Fruit fly (Drosophila melanogaster) whole organism, embryonic: ENCODE measurements around the gene CG17190.
A peak's percentile ranks its signal among the peaks of the same experiment; 100 is the strongest.

Source experiments
- CG1024 ChIP-seq: fragments of 200-800 bp; sonication (Bioruptor generic); IDR thresholded peaks from 2 replicates; pipeline ENCODE4 v1.3.6; 2022; ENCODE audit warnings: missing biosample characterization, missing genetic modification characterization
- CG10274 ChIP-seq: fragments of 200-800 bp; sonication (Bioruptor generic); optimal IDR thresholded peaks from 3 replicates; lab custom pipeline; 2017; ENCODE audit warnings: missing biosample characterization, mild to moderate bottlenecking, missing genetic modification characterization
- CG11504 ChIP-seq: fragments of 200-800 bp; sonication (Bioruptor generic); optimal IDR thresholded peaks from 3 replicates; lab custom pipeline; 2019; ENCODE audit warnings: missing biosample characterization, mild to moderate bottlenecking, missing genetic modification characterization, moderate library complexity
- CG16813 ChIP-seq: fragments of 200-800 bp; sonication (Bioruptor generic); IDR thresholded peaks from 3 replicates; pipeline ENCODE4 v1.3.6; 2022; ENCODE audit warnings: missing biosample characterization, missing genetic modification characterization; ENCODE audit not compliant: partially characterized antibody
- CG16863 ChIP-seq: fragments of 200-800 bp; sonication (Bioruptor generic); optimal IDR thresholded peaks from 3 replicates; lab custom pipeline; 2016; ENCODE audit warnings: missing biosample characterization, missing genetic modification characterization
- CG17385 ChIP-seq: fragments of 200-800 bp; sonication (Bioruptor generic); optimal IDR thresholded peaks from 3 replicates; lab custom pipeline; 2018; ENCODE audit warnings: missing biosample characterization, mild to moderate bottlenecking, missing genetic modification characterization
- CG17802 ChIP-seq: fragments of 200-800 bp; sonication (Bioruptor generic); optimal IDR thresholded peaks from 2 replicates; lab custom pipeline; 2018; ENCODE audit warnings: missing biosample characterization, mild to moderate bottlenecking, missing genetic modification characterization, moderate library complexity
- CG18011 ChIP-seq: fragments of 200-800 bp; sonication (Bioruptor generic); optimal IDR thresholded peaks from 2 replicates; lab custom pipeline; 2017; ENCODE audit warnings: missing biosample characterization, missing genetic modification characterization, mild to moderate bottlenecking, moderate library complexity, missing genotype
- CG1832 ChIP-seq: fragments of 200-800 bp; sonication (Bioruptor generic); optimal IDR thresholded peaks from 2 replicates; lab custom pipeline; 2017; ENCODE audit warnings: missing biosample characterization, mild to moderate bottlenecking, missing genetic modification characterization, inconsistent platforms
- CG2202 ChIP-seq: fragments of 200-800 bp; sonication (Bioruptor generic); optimal IDR thresholded peaks from 2 replicates; lab custom pipeline; 2018; ENCODE audit warnings: missing biosample characterization, mild to moderate bottlenecking, missing genetic modification characterization
- CG2875 ChIP-seq: fragments of 200-800 bp; sonication (Bioruptor generic); optimal IDR thresholded peaks from 2 replicates; lab custom pipeline; 2017; ENCODE audit warnings: missing biosample characterization, mild to moderate bottlenecking, missing genetic modification characterization, missing genetic modification reagents
- CG33557 ChIP-seq: fragments of 200-800 bp; sonication (Bioruptor generic); optimal IDR thresholded peaks from 2 replicates; lab custom pipeline; 2019; ENCODE audit warnings: missing biosample characterization, mild to moderate bottlenecking, missing genetic modification characterization, moderate library complexity
- CG3847 ChIP-seq: fragments of 200-800 bp; sonication (Bioruptor generic); IDR thresholded peaks from 2 replicates; pipeline ENCODE4 v1.3.6; 2022; ENCODE audit warnings: missing biosample characterization, missing genetic modification characterization
- CG4360 ChIP-seq: fragments of 200-800 bp; sonication (Bioruptor generic); IDR thresholded peaks from 2 replicates; pipeline ENCODE4 v1.3.6; 2022; ENCODE audit warnings: missing biosample characterization, missing genetic modification characterization
- CG6683 ChIP-seq: fragments of 200-800 bp; sonication (Bioruptor generic); optimal IDR thresholded peaks from 2 replicates; lab custom pipeline; 2017; ENCODE audit warnings: missing biosample characterization, mild to moderate bottlenecking, missing genetic modification characterization, missing genetic modification reagents
- CG6813 ChIP-seq: fragments of 200-800 bp; sonication (Bioruptor generic); optimal IDR thresholded peaks from 2 replicates; lab custom pipeline; 2017; ENCODE audit warnings: missing biosample characterization, missing genetic modification characterization, mild to moderate bottlenecking, moderate library complexity, missing genetic modification reagents
- CG8388 ChIP-seq: fragments of 200-800 bp; sonication (Bioruptor generic); optimal IDR thresholded peaks from 2 replicates; lab custom pipeline; 2019; ENCODE audit warnings: missing biosample characterization, mild to moderate bottlenecking, missing genetic modification characterization, moderate library complexity
- CkIIα-i1 ChIP-seq: fragments of 200-800 bp; sonication (Bioruptor generic); IDR thresholded peaks from 2 replicates; pipeline ENCODE4 v1.3.6; 2022; ENCODE audit warnings: missing biosample characterization, missing genetic modification characterization
- D ChIP-seq, 2 experiments: fragments of 200-800 bp in 1 of 2; fragments of >200 bp in 1 of 2; sonication (Bioruptor generic) in 1 of 2; optimal IDR thresholded peaks; 2 replicates in 1 of 2; 3 replicates in 1 of 2; lab custom pipeline; 2017; ENCODE audit warnings: mild to moderate bottlenecking in 1 of 2, missing biosample characterization in 1 of 2, missing genetic modification characterization in 1 of 2, missing genetic modification reagents in 1 of 2
- Eip74EF ChIP-seq, 2 experiments: fragments of 200-800 bp in 1 of 2; fragments of >200 bp in 1 of 2; sonication (Bioruptor generic) in 1 of 2; optimal IDR thresholded peaks; 2 replicates each; lab custom pipeline; 2017 to 2019; ENCODE audit warnings: missing biosample characterization in 2 of 2, missing genetic modification characterization in 2 of 2, mild to moderate bottlenecking in 1 of 2, moderate library complexity in 1 of 2
- Elba2 ChIP-seq: fragments of 200-800 bp; sonication (Bioruptor generic); optimal IDR thresholded peaks from 3 replicates; lab custom pipeline; 2016; ENCODE audit warnings: missing biosample characterization, missing genetic modification characterization
- Ets97D ChIP-seq: fragments of 200-800 bp; sonication (Bioruptor generic); optimal IDR thresholded peaks from 3 replicates; lab custom pipeline; 2016; ENCODE audit warnings: missing biosample characterization, missing genetic modification characterization
- Mrtf ChIP-seq: fragments of 200-800 bp; sonication (Bioruptor generic); IDR thresholded peaks from 3 replicates; pipeline ENCODE4 v1.3.6; 2022; ENCODE audit warnings: missing biosample characterization, missing genetic modification characterization
- Neu2 ChIP-seq: fragments of 200-800 bp; sonication (Bioruptor generic); optimal IDR thresholded peaks from 3 replicates; lab custom pipeline; 2016; ENCODE audit warnings: missing biosample characterization, missing genetic modification characterization, borderline replicate concordance
- Pdp1 ChIP-seq, 2 experiments: fragments of 200-800 bp; sonication (Bioruptor generic); optimal IDR thresholded peaks; 3 replicates each; lab custom pipeline; 2016; ENCODE audit warnings: missing biosample characterization in 2 of 2, missing genetic modification characterization in 2 of 2, mild to moderate bottlenecking in 1 of 2, moderate library complexity in 1 of 2
- Rx ChIP-seq: fragments of 200-800 bp; sonication (Bioruptor generic); IDR thresholded peaks from 2 replicates; pipeline ENCODE4 v1.3.6; 2022; ENCODE audit warnings: missing biosample characterization, missing genetic modification characterization
- Sin3A ChIP-seq: fragments of >200 bp; optimal IDR thresholded peaks from 2 replicates; lab custom pipeline; 2018
- Trl ChIP-seq, 3 experiments: fragments of >200 bp in 2 of 3; fragments of 200-800 bp in 1 of 3; sonication (Bioruptor generic) in 1 of 3; optimal IDR thresholded peaks; 2 replicates in 1 of 3; 3 replicates in 2 of 3; lab custom pipeline; 2016 to 2017; ENCODE audit warnings: missing biosample characterization in 1 of 3, missing genetic modification characterization in 1 of 3
- cas ChIP-seq: fragments of 200-800 bp; sonication (Bioruptor generic); IDR thresholded peaks from 2 replicates; pipeline ENCODE4 v1.3.6; 2022; ENCODE audit warnings: missing biosample characterization, missing genetic modification characterization
- disco-r ChIP-seq: fragments of 200-800 bp; sonication (Bioruptor generic); optimal IDR thresholded peaks from 2 replicates; lab custom pipeline; 2016; ENCODE audit warnings: missing biosample characterization, missing genetic modification characterization
- en ChIP-seq: fragments of 200-800 bp; sonication (Bioruptor generic); optimal IDR thresholded peaks from 2 replicates; lab custom pipeline; 2016; ENCODE audit warnings: missing biosample characterization, missing genetic modification characterization
- ftz-f1 ChIP-seq: fragments of 200-800 bp; sonication (Bioruptor generic); optimal IDR thresholded peaks from 2 replicates; lab custom pipeline; 2016; ENCODE audit warnings: missing biosample characterization, missing genetic modification characterization
- gfzf ChIP-seq: fragments of 200-800 bp; sonication (Bioruptor generic); optimal IDR thresholded peaks from 2 replicates; lab custom pipeline; 2016; ENCODE audit warnings: missing biosample characterization, mild to moderate bottlenecking, missing genetic modification characterization, moderate library complexity
- grau ChIP-seq: fragments of 200-800 bp; optimal IDR thresholded peaks from 3 replicates; lab custom pipeline; 2019; ENCODE audit warnings: missing biosample characterization, mild to moderate bottlenecking, missing genetic modification characterization, moderate library complexity
- gro ChIP-seq: fragments of 200-800 bp; sonication (Bioruptor generic); optimal IDR thresholded peaks from 2 replicates; lab custom pipeline; 2016; ENCODE audit warnings: missing biosample characterization, missing genetic modification characterization
- hb ChIP-seq: fragments of 200-800 bp; sonication (Bioruptor generic); IDR thresholded peaks from 3 replicates; pipeline ENCODE4 v1.3.6; 2022; ENCODE audit warnings: missing biosample characterization, missing genetic modification characterization; ENCODE audit not compliant: partially characterized antibody
- her ChIP-seq: fragments of 200-800 bp; sonication (Bioruptor generic); optimal IDR thresholded peaks from 2 replicates; lab custom pipeline; 2016; ENCODE audit warnings: missing biosample characterization, missing genetic modification characterization
- hth ChIP-seq: fragments of >200 bp; optimal IDR thresholded peaks from 2 replicates; lab custom pipeline; 2017; ENCODE audit warnings: inconsistent platforms
- lab ChIP-seq: fragments of 200-800 bp; sonication (Bioruptor generic); optimal IDR thresholded peaks from 3 replicates; lab custom pipeline; 2017; ENCODE audit warnings: missing biosample characterization, missing genetic modification characterization, mild to moderate bottlenecking, moderate library complexity, missing genetic modification reagents
- nmo ChIP-seq: fragments of 200-800 bp; sonication (Bioruptor generic); optimal IDR thresholded peaks from 2 replicates; lab custom pipeline; 2018; ENCODE audit warnings: missing biosample characterization, mild to moderate bottlenecking, missing genetic modification characterization, moderate library complexity
- phol ChIP-seq: fragments of 200-800 bp; sonication (Bioruptor generic); optimal IDR thresholded peaks from 3 replicates; lab custom pipeline; 2018; ENCODE audit warnings: missing biosample characterization, mild to moderate bottlenecking, missing genetic modification characterization, moderate library complexity
- repo ChIP-seq: fragments of 200-800 bp; sonication (Bioruptor generic); optimal IDR thresholded peaks from 2 replicates; lab custom pipeline; 2016; ENCODE audit warnings: missing biosample characterization, missing genetic modification characterization
- scrt ChIP-seq: fragments of 200-800 bp; sonication (Bioruptor generic); optimal IDR thresholded peaks from 2 replicates; lab custom pipeline; 2018; ENCODE audit warnings: missing biosample characterization, mild to moderate bottlenecking, missing genetic modification characterization, moderate library complexity
- sens ChIP-seq: fragments of 200-800 bp; sonication (Bioruptor generic); peaks from one replicate; lab custom pipeline; 2016; ENCODE audit warnings: missing biosample characterization, missing genetic modification characterization
- sima ChIP-seq: fragments of 200-800 bp; sonication (Bioruptor generic); optimal IDR thresholded peaks from 2 replicates; lab custom pipeline; 2016; ENCODE audit warnings: missing biosample characterization, missing genetic modification characterization
- toy ChIP-seq: fragments of 200-800 bp; sonication (Bioruptor generic); IDR thresholded peaks from 2 replicates; pipeline ENCODE4 v1.3.6; 2022; ENCODE audit warnings: missing biosample characterization, missing genetic modification characterization
- twi ChIP-seq: fragments of 200-800 bp; optimal IDR thresholded peaks from 2 replicates; lab custom pipeline; 2019; ENCODE audit warnings: missing biosample characterization, mild to moderate bottlenecking, missing genetic modification characterization, moderate library complexity
- vvl ChIP-seq: fragments of 200-800 bp; sonication (Bioruptor generic); IDR thresholded peaks from 2 replicates; pipeline ENCODE4 v1.3.6; 2022; ENCODE audit warnings: missing biosample characterization, missing genetic modification characterization

CG17190 gene

DNA sequence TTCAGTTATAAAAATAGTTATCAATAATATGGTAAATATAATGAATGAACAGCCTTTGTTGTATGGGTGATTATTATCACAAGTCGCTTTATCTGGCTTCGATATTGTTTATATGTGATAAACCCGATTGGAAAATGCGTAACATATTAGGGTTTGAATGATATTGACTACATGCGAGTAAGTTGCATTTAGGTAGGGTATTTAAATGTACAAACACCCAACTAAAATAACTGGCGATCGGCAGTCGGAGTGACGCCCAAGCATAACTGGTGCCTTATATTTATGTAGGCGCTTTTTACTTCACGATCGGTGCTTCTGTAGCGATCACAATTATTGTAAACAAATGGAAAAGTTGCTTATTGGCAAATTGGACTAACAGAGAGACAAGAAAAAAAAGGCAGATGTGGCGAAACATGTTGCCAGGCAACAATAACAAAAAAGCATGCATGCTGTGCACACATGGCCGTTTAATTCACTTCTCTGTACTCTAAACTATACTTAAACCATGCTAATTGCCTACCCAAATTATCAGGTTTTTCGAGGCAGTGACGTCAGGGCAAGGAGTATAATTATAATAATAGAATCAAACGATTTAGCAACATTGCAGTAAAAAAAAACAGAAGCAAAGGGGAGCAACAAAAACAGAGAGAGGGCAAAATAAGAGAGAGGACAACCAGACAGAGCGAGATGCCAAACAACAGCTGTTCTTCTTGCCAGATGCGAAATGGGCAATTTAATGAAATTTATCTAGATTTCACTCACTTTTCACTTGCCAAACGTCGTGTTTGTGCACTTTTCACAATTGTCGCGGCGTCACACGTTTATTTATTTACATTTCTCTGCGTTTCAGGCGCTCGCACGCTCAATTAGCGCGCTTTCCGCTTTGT lies 5.7 kb downstream of the CG17190 start (continued):
- TF ChIP-seq CG11504 (tag; lab: Kevin White, UChicago), result peak; percentile 97
- no peak for TF ChIP-seq Eip74EF (GFP tag; optimal IDR thresholded peaks at IDR 0.05; lab: Kevin White, UChicago)
- peak; percentile 70 to 85 for TF ChIP-seq Trl (optimal IDR thresholded peaks at IDR 0.05; lab: Kevin White, UChicago)
- no peak for TF ChIP-seq Trl (GFP tag; optimal IDR thresholded peaks at IDR 0.05; lab: Kevin White, UChicago)
- peak; percentile 61 for TF ChIP-seq twi (tag; lab: Kevin White, UChicago)
- no peak for TF ChIP-seq CG6813 (GFP tag; lab: Kevin White, UChicago)
- TF ChIP-seq CG4360 (GFP tag; lab: Robert Waterston, UW), result no peak
- no peak for TF ChIP-seq nmo (GFP tag; lab: Kevin White, UChicago)
- no peak for TF ChIP-seq toy (GFP tag; lab: Robert Waterston, UW)
- TF ChIP-seq Neu2 (GFP tag; lab: Kevin White, UChicago), result no peak
- no peak for TF ChIP-seq CG33557 (GFP tag; lab: Kevin White, UChicago)
- no peak for TF ChIP-seq CG1024 (GFP tag; lab: Robert Waterston, UW)
- peak; percentile 52 for TF ChIP-seq CG10274 (GFP tag; lab: Kevin White, UChicago)
- TF ChIP-seq CG18011 (GFP tag; lab: Kevin White, UChicago), result no peak
- TF ChIP-seq hb (GFP tag; lab: Robert Waterston, UW), result no peak
- TF ChIP-seq vvl (GFP tag; lab: Robert Waterston, UW), result no peak
- TF ChIP-seq CG2875 (GFP tag; lab: Kevin White, UChicago), result no peak
- no peak for TF ChIP-seq her (GFP tag; lab: Kevin White, UChicago)
- TF ChIP-seq gro (GFP tag; lab: Kevin White, UChicago), result no peak
- no peak for TF ChIP-seq CG17802 (tag; lab: Kevin White, UChicago)
- TF ChIP-seq Ets97D (GFP tag; lab: Kevin White, UChicago), result no peak
- TF ChIP-seq CG1832 (GFP tag; lab: Kevin White, UChicago), result no peak
- TF ChIP-seq Mrtf (GFP tag; lab: Robert Waterston, UW), result no peak
- peak; percentile 45 for TF ChIP-seq Elba2 (GFP tag; lab: Kevin White, UChicago)
- TF ChIP-seq CG6683 (GFP tag; lab: Kevin White, UChicago), result no peak
- no peak for TF ChIP-seq Pdp1 (GFP tag; optimal IDR thresholded peaks at IDR 0.05; lab: Kevin White, UChicago)
- TF ChIP-seq Sin3A, result no peak
- no peak for TF ChIP-seq hth
- TF ChIP-seq en (GFP tag; lab: Kevin White, UChicago), result no peak
- TF ChIP-seq CG8388 (GFP tag; lab: Kevin White, UChicago), result no peak
- TF ChIP-seq CG2202 (tag; lab: Kevin White, UChicago), result no peak
- no peak for TF ChIP-seq sima
- TF ChIP-seq, all 482 proteins: peak for 8

DNA sequence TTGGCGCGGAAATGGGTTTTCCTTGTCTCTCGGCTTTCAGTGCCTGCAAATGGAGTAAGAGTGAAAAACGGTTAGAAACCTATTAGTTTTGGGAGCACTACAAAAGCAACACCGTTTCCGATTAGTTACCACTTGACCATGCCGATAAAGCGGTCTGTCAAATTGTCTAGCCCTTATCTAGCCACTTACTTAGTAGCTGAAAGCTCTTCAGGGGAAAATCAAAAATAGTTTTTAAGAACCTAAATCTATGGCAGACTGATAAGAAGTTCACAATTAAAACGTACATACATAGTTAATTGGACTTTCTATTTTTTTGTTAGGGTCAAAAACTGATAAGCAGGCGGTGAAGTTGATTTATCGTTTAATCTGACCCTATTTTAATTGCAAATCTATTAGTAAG lies 6.7 kb downstream of the CG17190 start:
- TF ChIP-seq cas (GFP tag; lab: Robert Waterston, UW), result no peak
- no peak for TF ChIP-seq gfzf (GFP tag; lab: Kevin White, UChicago)
- no peak for TF ChIP-seq grau (tag; lab: Kevin White, UChicago)
- peak; percentile 36 for TF ChIP-seq lab
- TF ChIP-seq sens, result peak; percentile 2
- no peak for TF ChIP-seq ftz-f1 (GFP tag; lab: Kevin White, UChicago)
- TF ChIP-seq repo (GFP tag; lab: Kevin White, UChicago), result no peak
- TF ChIP-seq CG16813 (GFP tag; lab: Robert Waterston, UW), result no peak
- no peak for TF ChIP-seq Rx (GFP tag; lab: Robert Waterston, UW)
- no peak for TF ChIP-seq D (optimal IDR thresholded peaks at IDR 0.05; lab: Kevin White, UChicago)
- no peak for TF ChIP-seq D (GFP tag; optimal IDR thresholded peaks at IDR 0.05; lab: Kevin White, UChicago)
- no peak for TF ChIP-seq CG1832 (GFP tag; lab: Kevin White, UChicago)
- TF ChIP-seq CG17385, result no peak
- no peak for TF ChIP-seq phol (tag; lab: Kevin White, UChicago)
- TF ChIP-seq disco-r (GFP tag; lab: Kevin White, UChicago), result no peak
- no peak for TF ChIP-seq CkIIα-i1 (GFP tag; lab: Robert Waterston, UW)
- TF ChIP-seq CG3847 (GFP tag; lab: Robert Waterston, UW), result no peak
- no peak for TF ChIP-seq CG16863 (GFP tag; lab: Kevin White, UChicago)
- TF ChIP-seq scrt (GFP tag; lab: Kevin White, UChicago), result no peak
